Fruit fly (Drosophila melanogaster) whole organism, prepupa: Measurements from ENCODE around the gene CG31262.

Experiments used
- CG31627 ChIP-seq: fragments of 200-800 bp; sonication (Bioruptor generic); optimal IDR thresholded peaks from 3 replicates; lab custom pipeline; 2016; ENCODE audit warnings: missing biosample characterization, missing genetic modification characterization
- Sox15 ChIP-seq: fragments of 200-800 bp; sonication (Bioruptor generic); optimal IDR thresholded peaks from 3 replicates; lab custom pipeline; 2016; ENCODE audit warnings: missing biosample characterization, missing genetic modification characterization
- esn ChIP-seq: fragments of 200-800 bp; sonication (Bioruptor generic); optimal IDR thresholded peaks from 2 replicates; lab custom pipeline; 2016; ENCODE audit warnings: missing biosample characterization, mild to moderate bottlenecking, missing genetic modification characterization, moderate library complexity
- fd59A ChIP-seq: fragments of 200-800 bp; sonication (Bioruptor generic); optimal IDR thresholded peaks from 2 replicates; lab custom pipeline; 2017; ENCODE audit warnings: missing biosample characterization, mild to moderate bottlenecking, missing genetic modification characterization, missing genetic modification reagents
- net ChIP-seq: fragments of 200-800 bp; sonication (Bioruptor generic); optimal IDR thresholded peaks from 3 replicates; lab custom pipeline; 2016; ENCODE audit warnings: missing biosample characterization, missing genetic modification characterization
- svp ChIP-seq: fragments of 200-800 bp; sonication (Bioruptor generic); peaks from one replicate; lab custom pipeline; 2016; ENCODE audit warnings: missing biosample characterization, missing genetic modification characterization

DNA sequence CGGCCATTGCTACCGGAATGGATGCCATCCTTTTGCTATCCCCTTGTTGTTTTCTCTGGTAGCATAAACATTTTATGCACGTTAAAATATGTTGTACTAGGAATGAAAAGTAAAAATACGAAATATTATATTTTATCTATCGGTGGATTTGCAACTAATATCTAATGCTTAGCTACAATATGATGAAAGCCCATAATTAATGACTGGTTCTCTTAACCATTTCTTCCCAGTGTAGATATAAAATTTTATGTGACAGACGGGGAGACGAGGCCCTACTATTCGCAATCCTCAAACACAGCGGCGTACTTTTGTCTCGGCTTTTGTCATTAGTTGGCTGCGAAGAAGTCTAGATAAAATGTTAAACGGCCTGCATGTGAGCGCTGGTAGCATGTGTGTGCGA, 14.1 kb upstream of the CG31262 start:
- TF ChIP-seq fd59A (GFP tag; lab: Kevin White, UChicago) = no peak
- no peak for TF ChIP-seq esn (GFP tag; lab: Kevin White, UChicago)
- TF ChIP-seq Sox15 (GFP tag; lab: Kevin White, UChicago) = no peak
- TF ChIP-seq svp (GFP tag; lab: Kevin White, UChicago) = no peak
- no peak for TF ChIP-seq net (GFP tag; lab: Kevin White, UChicago)
- TF ChIP-seq CG31627 = no peak
